Fruit fly (Drosophila melanogaster) whole organism, embryonic: Measurements from ENCODE around the gene Acp76A.

Experiments
- Atf6 ChIP-seq: fragments of 200-800 bp; sonication (Bioruptor generic); IDR thresholded peaks from 2 replicates; pipeline ENCODE4 v1.3.6; 2022; ENCODE audit warnings: missing biosample characterization, missing genetic modification characterization
- Bgb ChIP-seq: fragments of 200-800 bp; sonication (Bioruptor generic); IDR thresholded peaks from 2 replicates; pipeline ENCODE4 v1.3.6; 2022; ENCODE audit warnings: missing biosample characterization, missing genetic modification characterization; ENCODE audit not compliant: partially characterized antibody
- C15 ChIP-seq: fragments of 200-800 bp; sonication (Bioruptor generic); IDR thresholded peaks from 3 replicates; pipeline ENCODE4 v1.3.6; 2022; ENCODE audit warnings: missing biosample characterization, missing genetic modification characterization
- CG10959 ChIP-seq: fragments of 200-800 bp; sonication (Bioruptor generic); IDR thresholded peaks from 2 replicates; pipeline ENCODE4 v1.3.6; 2022; ENCODE audit warnings: missing biosample characterization, missing genetic modification characterization
- CG11085 ChIP-seq: fragments of 200-800 bp; sonication (Bioruptor generic); IDR thresholded peaks from 2 replicates; pipeline ENCODE4 v1.3.6; 2022; ENCODE audit warnings: missing biosample characterization, missing genetic modification characterization
- CG13287 ChIP-seq: fragments of 200-800 bp; sonication (Bioruptor generic); IDR thresholded peaks from 2 replicates; pipeline ENCODE4 v1.3.6; 2022; ENCODE audit warnings: missing biosample characterization, missing genetic modification characterization; ENCODE audit not compliant: partially characterized antibody
- CG14050 ChIP-seq: fragments of 200-800 bp; sonication (Bioruptor generic); IDR thresholded peaks from 3 replicates; pipeline ENCODE4 v1.3.6; 2022; ENCODE audit warnings: missing biosample characterization, missing genetic modification characterization
- CG15073 ChIP-seq: fragments of 200-800 bp; sonication (Bioruptor generic); optimal IDR thresholded peaks from 2 replicates; lab custom pipeline; 2016; ENCODE audit warnings: missing biosample characterization, missing genetic modification characterization
- CG16813 ChIP-seq: fragments of 200-800 bp; sonication (Bioruptor generic); IDR thresholded peaks from 3 replicates; pipeline ENCODE4 v1.3.6; 2022; ENCODE audit warnings: missing biosample characterization, missing genetic modification characterization; ENCODE audit not compliant: partially characterized antibody
- CG5180 ChIP-seq: fragments of 200-800 bp; sonication (Bioruptor generic); optimal IDR thresholded peaks from 3 replicates; lab custom pipeline; 2017; ENCODE audit warnings: missing biosample characterization, missing genetic modification characterization, mild to moderate bottlenecking, moderate library complexity, missing genetic modification reagents
- CG6254 ChIP-seq: fragments of 200-800 bp; sonication (Bioruptor generic); optimal IDR thresholded peaks from 3 replicates; lab custom pipeline; 2017; ENCODE audit warnings: mild to moderate bottlenecking, missing biosample characterization, missing genetic modification reagents, missing genetic modification characterization
- CG6683 ChIP-seq: fragments of 200-800 bp; sonication (Bioruptor generic); optimal IDR thresholded peaks from 2 replicates; lab custom pipeline; 2017; ENCODE audit warnings: missing biosample characterization, mild to moderate bottlenecking, missing genetic modification characterization, missing genetic modification reagents
- CG7271 ChIP-seq: fragments of 200-800 bp; sonication (Bioruptor generic); optimal IDR thresholded peaks from 2 replicates; lab custom pipeline; 2018; ENCODE audit warnings: missing biosample characterization, mild to moderate bottlenecking, missing genetic modification characterization, moderate library complexity
- CG7963 ChIP-seq: fragments of 200-800 bp; sonication (Bioruptor generic); IDR thresholded peaks from 3 replicates; pipeline ENCODE4 v1.3.6; 2022; ENCODE audit warnings: missing biosample characterization, missing genetic modification characterization; ENCODE audit not compliant: partially characterized antibody
- CG8478 ChIP-seq: fragments of >200 bp; optimal IDR thresholded peaks from 2 replicates; lab custom pipeline; 2018
- D19A ChIP-seq: fragments of 200-800 bp; optimal IDR thresholded peaks from 3 replicates; lab custom pipeline; 2019; ENCODE audit warnings: missing biosample characterization, mild to moderate bottlenecking, missing genetic modification characterization, moderate library complexity
- Dip3 ChIP-seq: fragments of 200-800 bp; sonication (Bioruptor generic); optimal IDR thresholded peaks from 3 replicates; lab custom pipeline; 2016; ENCODE audit warnings: missing biosample characterization, missing genetic modification characterization
- Eip74EF ChIP-seq, 2 experiments: fragments of 200-800 bp in 1 of 2; fragments of >200 bp in 1 of 2; sonication (Bioruptor generic) in 1 of 2; optimal IDR thresholded peaks; 2 replicates each; lab custom pipeline; 2017 to 2019; ENCODE audit warnings: missing biosample characterization in 2 of 2, missing genetic modification characterization in 2 of 2, mild to moderate bottlenecking in 1 of 2, moderate library complexity in 1 of 2
- Ets97D ChIP-seq: fragments of 200-800 bp; sonication (Bioruptor generic); optimal IDR thresholded peaks from 3 replicates; lab custom pipeline; 2016; ENCODE audit warnings: missing biosample characterization, missing genetic modification characterization
- Fer2 ChIP-seq: fragments of 200-800 bp; sonication (Bioruptor generic); optimal IDR thresholded peaks from 2 replicates; lab custom pipeline; 2018; ENCODE audit warnings: missing biosample characterization, mild to moderate bottlenecking, missing genetic modification characterization, moderate library complexity
- HLH3B ChIP-seq: fragments of 200-800 bp; sonication (Bioruptor generic); IDR thresholded peaks from 2 replicates; pipeline ENCODE4 v1.3.6; 2022; ENCODE audit warnings: missing biosample characterization, missing genetic modification characterization
- Lim3 ChIP-seq: fragments of 200-800 bp; sonication (Bioruptor generic); IDR thresholded peaks from 2 replicates; pipeline ENCODE4 v1.3.6; 2022; ENCODE audit warnings: missing biosample characterization, missing genetic modification characterization
- MESR4 ChIP-seq: fragments of 200-800 bp; sonication (Bioruptor generic); optimal IDR thresholded peaks from 2 replicates; lab custom pipeline; 2018; ENCODE audit warnings: missing biosample characterization, mild to moderate bottlenecking, missing genetic modification characterization, moderate library complexity
- PHDP ChIP-seq: fragments of 200-800 bp; sonication (Bioruptor generic); optimal IDR thresholded peaks from 3 replicates; lab custom pipeline; 2018; ENCODE audit warnings: missing biosample characterization, mild to moderate bottlenecking, missing genetic modification characterization, moderate library complexity
- Rx ChIP-seq: fragments of 200-800 bp; sonication (Bioruptor generic); IDR thresholded peaks from 2 replicates; pipeline ENCODE4 v1.3.6; 2022; ENCODE audit warnings: missing biosample characterization, missing genetic modification characterization
- Vsx1 ChIP-seq: fragments of 200-800 bp; sonication (Bioruptor generic); optimal IDR thresholded peaks from 2 replicates; lab custom pipeline; 2017; ENCODE audit warnings: missing biosample characterization, mild to moderate bottlenecking, missing genetic modification characterization, missing genetic modification reagents
- aop ChIP-seq: fragments of 200-800 bp; sonication (Bioruptor generic); IDR thresholded peaks from 2 replicates; pipeline ENCODE4 v1.3.6; 2022; ENCODE audit warnings: missing biosample characterization, missing genetic modification characterization
- bowl ChIP-seq: fragments of 200-800 bp; sonication (Bioruptor generic); IDR thresholded peaks from 2 replicates; pipeline ENCODE4 v1.3.6; 2022; ENCODE audit warnings: missing biosample characterization, missing genetic modification characterization
- crp ChIP-seq, 2 experiments: fragments of 200-800 bp; sonication (Bioruptor generic); optimal IDR thresholded peaks; 2 replicates in 1 of 2; 3 replicates in 1 of 2; lab custom pipeline; 2017; ENCODE audit warnings: missing biosample characterization in 2 of 2, missing genetic modification characterization in 2 of 2, mild to moderate bottlenecking in 1 of 2, moderate library complexity in 1 of 2
- cwo ChIP-seq: fragments of 200-800 bp; sonication (Bioruptor generic); optimal IDR thresholded peaks from 3 replicates; lab custom pipeline; 2017; ENCODE audit warnings: missing biosample characterization, missing genetic modification characterization, mild to moderate bottlenecking, moderate library complexity, missing genetic modification reagents
- dimm ChIP-seq: fragments of 200-800 bp; sonication (Bioruptor generic); IDR thresholded peaks from 2 replicates; pipeline ENCODE4 v1.3.6; 2022; ENCODE audit warnings: missing biosample characterization, missing genetic modification characterization
- ems ChIP-seq: fragments of 200-800 bp; sonication (Bioruptor generic); optimal IDR thresholded peaks from 3 replicates; lab custom pipeline; 2016; ENCODE audit warnings: missing biosample characterization, missing genetic modification characterization
- insv ChIP-seq, 2 experiments: fragments of 200-800 bp; sonication (Bioruptor generic); optimal IDR thresholded peaks; 3 replicates each; lab custom pipeline; 2016 to 2018; ENCODE audit warnings: missing biosample characterization in 2 of 2, missing genetic modification characterization in 2 of 2
- lbe ChIP-seq: fragments of 200-800 bp; sonication (Bioruptor generic); optimal IDR thresholded peaks from 2 replicates; lab custom pipeline; 2016; ENCODE audit warnings: missing biosample characterization, mild to moderate bottlenecking, missing genetic modification characterization
- maf-S ChIP-seq: fragments of 200-800 bp; sonication (Bioruptor generic); optimal IDR thresholded peaks from 2 replicates; lab custom pipeline; 2016; ENCODE audit warnings: missing biosample characterization, missing genetic modification characterization
- nau ChIP-seq: fragments of 200-800 bp; sonication (Bioruptor generic); optimal IDR thresholded peaks from 3 replicates; lab custom pipeline; 2017; ENCODE audit warnings: missing biosample characterization, mild to moderate bottlenecking, missing genetic modification characterization, missing genetic modification reagents
- odd ChIP-seq: fragments of 200-800 bp; sonication (Bioruptor generic); optimal IDR thresholded peaks from 2 replicates; lab custom pipeline; 2017; ENCODE audit warnings: missing biosample characterization, mild to moderate bottlenecking, missing genetic modification characterization
- onecut ChIP-seq: fragments of 200-800 bp; sonication (Bioruptor generic); IDR thresholded peaks from 2 replicates; pipeline ENCODE4 v1.3.6; 2022; ENCODE audit warnings: missing biosample characterization, missing genetic modification characterization
- pita ChIP-seq: fragments of 200-800 bp; sonication (Bioruptor generic); optimal IDR thresholded peaks from 2 replicates; lab custom pipeline; 2017; ENCODE audit warnings: missing biosample characterization, mild to moderate bottlenecking, missing genetic modification characterization
- pros ChIP-seq: fragments of 200-800 bp; sonication (Bioruptor generic); optimal IDR thresholded peaks from 3 replicates; lab custom pipeline; 2019; ENCODE audit warnings: missing biosample characterization, mild to moderate bottlenecking, missing genetic modification characterization, moderate library complexity
- pum ChIP-seq: fragments of 200-800 bp; sonication (Bioruptor generic); optimal IDR thresholded peaks from 2 replicates; lab custom pipeline; 2016; ENCODE audit warnings: missing biosample characterization, missing genetic modification characterization
- slbo ChIP-seq: fragments of 200-800 bp; sonication (Bioruptor generic); IDR thresholded peaks from 2 replicates; pipeline ENCODE4 v1.3.6; 2022; ENCODE audit warnings: missing biosample characterization, missing genetic modification characterization
- sob ChIP-seq: fragments of 200-800 bp; sonication (Bioruptor generic); IDR thresholded peaks from 2 replicates; pipeline ENCODE4 v1.3.6; 2022; ENCODE audit warnings: missing biosample characterization, missing genetic modification characterization
- stc ChIP-seq: fragments of 200-800 bp; sonication (Bioruptor generic); IDR thresholded peaks from 2 replicates; pipeline ENCODE4 v1.3.6; 2022; ENCODE audit warnings: missing biosample characterization, missing genetic modification characterization
- stwl ChIP-seq: fragments of 200-800 bp; sonication (Bioruptor generic); optimal IDR thresholded peaks from 3 replicates; lab custom pipeline; 2018; ENCODE audit warnings: missing biosample characterization, mild to moderate bottlenecking, missing genetic modification characterization, moderate library complexity
- tin ChIP-seq: fragments of 200-800 bp; sonication (Bioruptor generic); optimal IDR thresholded peaks from 3 replicates; lab custom pipeline; 2016; ENCODE audit warnings: missing biosample characterization, missing genetic modification characterization
- tna ChIP-seq: fragments of 200-800 bp; sonication (Bioruptor generic); IDR thresholded peaks from 2 replicates; pipeline ENCODE4 v1.3.6; 2022; ENCODE audit warnings: missing biosample characterization, missing genetic modification characterization; ENCODE audit not compliant: partially characterized antibody
- unpg ChIP-seq: fragments of 200-800 bp; sonication (Bioruptor generic); optimal IDR thresholded peaks from 3 replicates; lab custom pipeline; 2018; ENCODE audit warnings: missing biosample characterization, mild to moderate bottlenecking, missing genetic modification characterization, moderate library complexity
- usp ChIP-seq: fragments of >200 bp; optimal IDR thresholded peaks from 2 replicates; lab custom pipeline; 2017; ENCODE audit warnings: missing biosample characterization, missing genetic modification characterization
- wor ChIP-seq: fragments of 200-800 bp; sonication (Bioruptor generic); IDR thresholded peaks from 2 replicates; pipeline ENCODE4 v1.3.6; 2022; ENCODE audit warnings: missing biosample characterization, missing genetic modification characterization

The Acp76A gene

DNA sequence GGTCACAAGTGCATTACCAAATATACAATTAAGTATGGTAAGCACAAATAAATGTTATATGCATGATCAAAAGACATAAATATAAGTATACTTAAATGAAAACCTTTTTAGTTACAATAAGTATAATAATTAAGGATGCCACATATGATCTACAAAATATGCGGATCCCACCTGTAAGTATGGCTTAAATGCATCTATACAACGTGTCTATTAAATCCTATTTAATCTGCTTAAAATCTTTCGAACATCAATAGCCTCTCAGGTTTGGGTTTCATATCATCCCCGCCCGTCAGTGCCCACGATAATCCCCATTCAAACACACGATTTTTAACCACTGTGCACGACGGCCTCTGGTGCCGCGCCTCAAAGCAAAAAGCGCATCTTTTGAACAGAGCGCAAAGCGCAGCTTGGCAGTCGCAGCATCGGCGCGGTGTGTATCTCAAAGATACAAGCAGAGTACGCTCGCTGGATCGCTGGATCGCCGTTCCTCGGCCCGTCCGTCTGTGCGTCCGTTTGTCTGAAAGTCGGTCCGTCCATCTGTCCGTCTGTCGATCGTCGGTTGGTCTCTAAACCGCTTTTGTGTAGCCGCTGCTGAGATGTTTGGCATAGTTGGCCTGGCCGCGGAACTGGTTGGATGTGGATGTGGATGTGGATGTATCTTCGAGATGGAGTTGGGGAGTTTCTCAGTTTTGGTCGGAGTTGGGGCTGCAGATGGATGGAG is 10.0 kb downstream of the Acp76A start (continued):
- no peak for TF ChIP-seq C15 (GFP tag; lab: Robert Waterston, UW)
- TF ChIP-seq Eip74EF (GFP tag; optimal IDR thresholded peaks at IDR 0.05; lab: Kevin White, UChicago), result no peak
- no peak for TF ChIP-seq tna (GFP tag; lab: Robert Waterston, UW)
- no peak for TF ChIP-seq tin (GFP tag; lab: Kevin White, UChicago)
- TF ChIP-seq Dip3 (GFP tag; lab: Kevin White, UChicago), result no peak
- no peak for TF ChIP-seq insv (GFP tag; optimal IDR thresholded peaks at IDR 0.05; lab: Kevin White, UChicago)
- TF ChIP-seq CG7963, result no peak
- no peak for TF ChIP-seq CG6683 (GFP tag; lab: Kevin White, UChicago)
- no peak for TF ChIP-seq Fer2
- peak; percentile 38 for TF ChIP-seq lbe
- no peak for TF ChIP-seq CG16813 (GFP tag; lab: Robert Waterston, UW)
- no peak for TF ChIP-seq stwl (tag; lab: Kevin White, UChicago)
- TF ChIP-seq HLH3B (GFP tag; lab: Robert Waterston, UW), result no peak
- peak; percentile 75 for TF ChIP-seq CG5180 (GFP tag; lab: Kevin White, UChicago)
- TF ChIP-seq CG14050, result no peak
- no peak for TF ChIP-seq nau (GFP tag; lab: Kevin White, UChicago)
- TF ChIP-seq wor (GFP tag; lab: Robert Waterston, UW), result no peak
- no peak for TF ChIP-seq CG8478 (lab: Kevin White, UChicago)
- peak; percentile 15 for TF ChIP-seq unpg (GFP tag; lab: Kevin White, UChicago)
- TF ChIP-seq onecut, result no peak
- no peak for TF ChIP-seq CG15073
- TF ChIP-seq Rx (GFP tag; lab: Robert Waterston, UW), result no peak
- peak; percentile 12 for TF ChIP-seq ems (GFP tag; lab: Kevin White, UChicago)
- no peak for TF ChIP-seq Lim3 (GFP tag; lab: Robert Waterston, UW)
- no peak for TF ChIP-seq crp (GFP tag; optimal IDR thresholded peaks at IDR 0.05; lab: Kevin White, UChicago)
- no peak for TF ChIP-seq cwo (GFP tag; lab: Kevin White, UChicago)
- peak; percentile 37 for TF ChIP-seq D19A (tag; lab: Kevin White, UChicago)
- peak; percentile 74 for TF ChIP-seq pros
- TF ChIP-seq Bgb (GFP tag; lab: Robert Waterston, UW), result no peak
- TF ChIP-seq usp (GFP tag; lab: Kevin White, UChicago), result no peak
- TF ChIP-seq stc (GFP tag; lab: Robert Waterston, UW), result no peak
- TF ChIP-seq Vsx1 (GFP tag; lab: Kevin White, UChicago), result no peak
- TF ChIP-seq CG11085 (GFP tag; lab: Robert Waterston, UW), result no peak
- no peak for TF ChIP-seq sob
- TF ChIP-seq pum (GFP tag; lab: Kevin White, UChicago), result no peak
- no peak for TF ChIP-seq Atf6
- TF ChIP-seq CG10959 (GFP tag; lab: Robert Waterston, UW), result no peak
- TF ChIP-seq Ets97D (GFP tag; lab: Kevin White, UChicago), result no peak
- TF ChIP-seq CG6254 (GFP tag; lab: Kevin White, UChicago), result peak; percentile 29
- no peak for TF ChIP-seq maf-S (GFP tag; lab: Kevin White, UChicago)
- no peak for TF ChIP-seq aop (GFP tag; lab: Robert Waterston, UW)
- TF ChIP-seq dimm, result no peak
- TF ChIP-seq bowl (GFP tag; lab: Robert Waterston, UW), result no peak
- TF ChIP-seq pita (GFP tag; lab: Kevin White, UChicago), result no peak
- no peak for TF ChIP-seq CG7271 (tag; lab: Kevin White, UChicago)
- TF ChIP-seq PHDP (tag; lab: Kevin White, UChicago), result peak; percentile 23
- no peak for TF ChIP-seq CG13287 (GFP tag; lab: Robert Waterston, UW)
- TF ChIP-seq slbo (GFP tag; lab: Robert Waterston, UW), result no peak
- TF ChIP-seq odd (GFP tag; lab: Kevin White, UChicago), result no peak
- no peak for TF ChIP-seq MESR4
